Worm (Caenorhabditis elegans) whole organism, late embryonic: ENCODE measurements around the gene srw-68.

Experiments
- K09A11.1 ChIP-seq: sonication (generic microtip); optimal IDR thresholded peaks from 2 replicates; lab custom pipeline; 2017; ENCODE audit warnings: antibody characterized with exemption, mild to moderate bottlenecking, missing genetic modification characterization, missing compliant biosample characterization; ENCODE audit not compliant: insufficient read depth
- ama-1 ChIP-seq: fragments of 150-350 bp; optimal IDR thresholded peaks from 2 replicates; lab custom pipeline; 2014
- ceh-31 ChIP-seq: sonication (generic microtip); optimal IDR thresholded peaks from 2 replicates; lab custom pipeline; 2016; ENCODE audit warnings: missing genetic modification characterization, missing compliant biosample characterization
- dve-1 ChIP-seq: sonication (generic microtip); optimal IDR thresholded peaks from 2 replicates; lab custom pipeline; 2017; ENCODE audit warnings: antibody characterized with exemption, mild to moderate bottlenecking, missing genetic modification characterization, missing compliant biosample characterization
- fkh-10 ChIP-seq: fragments of 150-350 bp; optimal IDR thresholded peaks from 2 replicates; lab custom pipeline; 2014; ENCODE audit warnings: missing biosample characterization, missing genetic modification reagents, missing genetic modification characterization
- lin-11 ChIP-seq: fragments of 200-800 bp; sonication (Bioruptor generic); optimal IDR thresholded peaks from 2 replicates; lab custom pipeline; 2018; ENCODE audit warnings: mild to moderate bottlenecking, missing genetic modification characterization, missing compliant biosample characterization
- mec-3 ChIP-seq: sonication (generic microtip); optimal IDR thresholded peaks from 2 replicates; lab custom pipeline; 2016; ENCODE audit warnings: borderline replicate concordance, missing genetic modification characterization, missing compliant biosample characterization
- nhr-11 ChIP-seq: fragments of 150-350 bp; optimal IDR thresholded peaks from 2 replicates; lab custom pipeline; 2014; ENCODE audit warnings: missing biosample characterization, missing genetic modification characterization
- pat-9 ChIP-seq: fragments of 200-800 bp; sonication (Bioruptor generic); optimal IDR thresholded peaks from 2 replicates; lab custom pipeline; 2018; ENCODE audit warnings: mild to moderate bottlenecking, missing genetic modification characterization, moderate library complexity, missing compliant biosample characterization
- tbx-2 ChIP-seq: sonication (generic microtip); optimal IDR thresholded peaks from 2 replicates; lab custom pipeline; 2016; ENCODE audit warnings: missing genetic modification characterization, missing compliant biosample characterization
- unc-3 ChIP-seq, 2 experiments: fragments of 200-800 bp in 1 of 2; sonication (Bioruptor generic) in 1 of 2; sonication (generic microtip) in 1 of 2; conservative IDR thresholded peaks in 1 of 2; optimal IDR thresholded peaks in 1 of 2; 2 replicates each; pipeline versions ENCODE4 v1.3.6 to Lab custom; 2016 to 2022; ENCODE audit warnings: missing compliant biosample characterization in 2 of 2, missing genetic modification characterization in 2 of 2, missing genetic modification reagents in 1 of 2
- unc-55 ChIP-seq: sonication (generic microtip); optimal IDR thresholded peaks from 2 replicates; lab custom pipeline; 2017; ENCODE audit warnings: missing biosample characterization, missing genetic modification reagents, missing genetic modification characterization
- unc-86 ChIP-seq: sonication (generic microtip); optimal IDR thresholded peaks from 2 replicates; lab custom pipeline; 2016; ENCODE audit warnings: missing genetic modification characterization, missing compliant biosample characterization

ce11 chrV:7426594-7426993 lies at the start of gene srw-68:
- TF ChIP-seq lin-11 (tag; lab: Kevin White, UChicago): no peak
- no peak for TF ChIP-seq mec-3
- no peak for TF ChIP-seq nhr-11 (tag; lab: Kevin White, UChicago)
- TF ChIP-seq ama-1 (lab: Kevin White, UChicago): no peak
- TF ChIP-seq dve-1 (tag; lab: Kevin White, UChicago): no peak
- TF ChIP-seq tbx-2 (tag; lab: Kevin White, UChicago): no peak
- no peak for TF ChIP-seq K09A11.1 (tag; lab: Kevin White, UChicago)
- no peak for TF ChIP-seq unc-3 (GFP tag; conservative IDR thresholded peaks at IDR 0.05; lab: Robert Waterston, UW)
- TF ChIP-seq unc-3 (tag; optimal IDR thresholded peaks at IDR 0.05; lab: Kevin White, UChicago): no peak
- no peak for TF ChIP-seq pat-9 (tag; lab: Kevin White, UChicago)
- TF ChIP-seq ceh-31 (tag; lab: Kevin White, UChicago): no peak
- TF ChIP-seq unc-86: no peak
- TF ChIP-seq unc-55: no peak
- no peak for TF ChIP-seq fkh-10 (GFP tag; lab: Kevin White, UChicago)
